Worm (Caenorhabditis elegans) whole organism, late embryonic: Measurements from ENCODE around the gene sahd-1.
"Not testable (repeated sequence)": the region's sequence is repeated elsewhere in the genome, so short reads cannot be mapped to it uniquely, and the experiment has no call there.

Source experiments
- T23F11.4 ChIP-seq: fragments of 200-800 bp; sonication (Bioruptor generic); optimal IDR thresholded peaks from 2 replicates; lab custom pipeline; 2018; ENCODE audit warnings: mild to moderate bottlenecking, missing genetic modification characterization, missing compliant biosample characterization
- ceh-31 ChIP-seq: sonication (generic microtip); optimal IDR thresholded peaks from 2 replicates; lab custom pipeline; 2016; ENCODE audit warnings: missing genetic modification characterization, missing compliant biosample characterization

DNA sequence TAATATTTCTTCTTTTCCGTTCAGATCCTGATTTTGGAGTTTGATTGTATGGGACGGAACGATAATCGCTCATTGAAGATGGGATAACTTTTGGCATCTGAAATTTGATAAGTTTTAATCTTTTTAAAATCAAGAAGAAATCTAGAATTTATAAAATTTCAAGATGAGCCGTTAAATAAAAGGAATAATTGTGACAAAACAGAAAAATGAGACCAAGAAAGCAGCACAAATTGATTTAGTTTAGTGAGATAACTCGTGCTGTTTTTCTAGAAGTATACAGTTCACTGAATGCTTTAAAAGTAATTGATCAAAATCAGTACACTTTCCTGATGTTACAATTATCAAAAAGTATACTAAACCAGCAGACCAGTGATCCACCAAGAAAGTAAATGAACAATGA, 25.4 kb upstream of the sahd-1 start, which contains the start of gene hlh-27:
- not testable (repeated sequence) for TF ChIP-seq T23F11.4 (GFP tag; lab: Kevin White, UChicago); ceh-31
